Worm (Caenorhabditis elegans): ENCODE results near the gene T04F8.8.
A peak's percentile ranks its signal among the peaks of the same experiment; 100 is the strongest.

The T04F8.8 gene

DNA sequence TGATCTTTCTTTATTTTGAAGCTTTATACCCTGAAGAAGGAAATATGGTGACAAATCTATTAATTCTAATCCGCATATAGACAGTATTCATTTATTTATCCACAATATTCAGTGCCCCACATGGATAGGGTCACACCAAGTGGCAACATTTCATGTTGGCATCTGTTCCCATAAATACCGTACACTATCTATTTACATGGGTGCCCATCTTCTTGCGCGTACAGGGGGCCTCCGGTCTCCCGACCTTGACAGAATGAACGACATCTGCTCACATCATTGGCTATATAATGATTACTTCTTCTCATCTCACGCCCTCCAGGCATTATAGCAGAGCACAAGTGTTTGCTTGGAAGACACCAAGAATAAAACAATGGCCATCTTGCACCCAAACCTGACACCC is 28.3 kb downstream of the T04F8.8 start:
- TF ChIP-seq zfp-2 (tag; optimal IDR thresholded peaks at IDR 0.05) (no peak), pha-4 (GFP tag; IDR thresholded peaks at IDR 0.05) (no peak), pha-4 (tag; optimal IDR thresholded peaks at IDR 0.05) (no peak), cey-2 (tag; optimal IDR thresholded peaks at IDR 0.05; ENCODE audit: borderline replicate concordance, insufficient read depth) (no peak), nhr-6 (tag; optimal IDR thresholded peaks at IDR 0.05) (no peak), dve-1 (tag; optimal IDR thresholded peaks at IDR 0.05; ENCODE audit: insufficient read depth) (no peak), daf-19 (GFP tag; conservative IDR thresholded peaks at IDR 0.05) (no peak), F26F4.8 (GFP tag; conservative IDR thresholded peaks at IDR 0.05) (no peak), unc-62 (GFP tag; optimal IDR thresholded peaks at IDR 0.05 in 1 of 2) (no peak), unc-62 (tag; optimal IDR thresholded peaks at IDR 0.05) (no peak), rbr-2 (tag; optimal IDR thresholded peaks at IDR 0.05) (no peak), nhr-111 (GFP tag; optimal IDR thresholded peaks at IDR 0.05) (no peak), F49E8.2 (tag; optimal IDR thresholded peaks at IDR 0.05; ENCODE audit: borderline replicate concordance) (no peak), nhr-28 (tag; optimal IDR thresholded peaks at IDR 0.05) (no peak), lin-15B (tag; optimal IDR thresholded peaks at IDR 0.05) (no peak), lsy-2 (tag; optimal IDR thresholded peaks at IDR 0.05) (no peak), egl-43 (GFP tag; IDR thresholded peaks at IDR 0.05) (no peak), tra-1 (GFP tag; IDR thresholded peaks at IDR 0.05) (no peak), ceh-32 (tag; optimal IDR thresholded peaks at IDR 0.05; ENCODE audit: poor library complexity) (no peak), Y105C5A.15 (GFP tag; IDR thresholded peaks at IDR 0.05) (no peak), fkh-10 (GFP tag; optimal IDR thresholded peaks at IDR 0.05) (no peak), skn-1 (tag; optimal IDR thresholded peaks at IDR 0.05) (no peak)

DNA sequence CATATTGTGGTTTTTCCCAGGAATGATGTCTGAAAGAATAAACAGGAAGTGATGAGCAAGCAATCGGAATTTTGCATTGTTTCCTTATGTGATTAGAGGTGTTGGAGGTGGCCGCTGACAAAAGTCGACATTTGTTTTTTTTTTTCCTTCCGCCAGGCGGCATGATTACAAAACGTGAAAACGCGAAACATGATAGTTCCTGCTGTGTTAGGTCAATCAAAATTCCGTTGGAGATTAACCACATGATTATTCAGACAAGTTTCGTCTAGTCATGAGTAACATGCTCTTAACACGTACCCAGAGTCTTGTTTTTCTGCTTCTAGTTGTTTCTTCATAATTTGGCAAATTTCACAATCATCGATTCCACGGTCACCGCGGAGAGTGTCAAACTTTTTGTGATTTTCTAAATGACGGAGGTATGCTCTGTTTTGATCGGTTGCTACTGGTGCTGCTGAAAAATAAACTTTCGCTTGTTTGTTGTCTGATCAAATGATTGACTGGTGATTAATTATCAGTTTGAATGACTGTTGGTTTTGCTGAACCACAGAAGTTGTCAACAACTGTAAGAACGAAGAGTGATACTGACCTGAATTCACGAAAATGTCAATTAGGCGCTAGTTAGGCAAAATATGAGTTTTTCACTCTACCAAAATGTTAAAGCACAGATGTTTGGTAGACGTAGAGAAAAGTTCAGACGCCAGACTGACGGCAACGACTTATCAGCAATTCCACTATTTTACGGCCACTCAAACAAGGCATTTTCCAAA is 32.1 kb downstream of the T04F8.8 start:
- TF ChIP-seq mxl-3 (GFP tag; optimal IDR thresholded peaks at IDR 0.05) (no peak), ctbp-1 (GFP tag; IDR thresholded peaks at IDR 0.05) (no peak), ceh-44 (GFP tag; IDR thresholded peaks at IDR 0.05) (no peak), tag-97 (GFP tag; IDR thresholded peaks at IDR 0.05) (no peak), arid-1 (GFP tag; conservative IDR thresholded peaks at IDR 0.05) (no peak), jun-1 (tag; optimal IDR thresholded peaks at IDR 0.05) (no peak), rbr-2 (tag; optimal IDR thresholded peaks at IDR 0.05) (no peak), aly-2 (tag; optimal IDR thresholded peaks at IDR 0.05) (no peak), tra-1 (GFP tag; IDR thresholded peaks at IDR 0.05) (peak; percentile 67; the same call in 1 of the 2 replicates), nhr-111 (GFP tag; optimal IDR thresholded peaks at IDR 0.05) (no peak), dve-1 (tag; optimal IDR thresholded peaks at IDR 0.05; ENCODE audit: insufficient read depth) (peak; percentile 26), nhr-77 (tag; optimal IDR thresholded peaks at IDR 0.05) (no peak), attf-4 (tag; optimal IDR thresholded peaks at IDR 0.05) (no peak), hif-1 (tag; optimal IDR thresholded peaks at IDR 0.05) (peak in 1 of 2 experiments; percentile 18), zfp-3 (GFP tag; conservative IDR thresholded peaks at IDR 0.05) (no peak), nhr-10 (tag; optimal IDR thresholded peaks at IDR 0.05) (no peak), lin-15B (tag; optimal IDR thresholded peaks at IDR 0.05) (no peak), mdt-29 (GFP tag; IDR thresholded peaks at IDR 0.05) (no peak), F44E2.7 (GFP tag; IDR thresholded peaks at IDR 0.05) (no peak), ceh-82 (tag; optimal IDR thresholded peaks at IDR 0.05) (no peak), pha-4 (GFP tag; IDR thresholded peaks at IDR 0.05) (no peak), pha-4 (tag; optimal IDR thresholded peaks at IDR 0.05) (no peak), hlh-30 (tag; optimal IDR thresholded peaks at IDR 0.05; ENCODE audit: insufficient read depth) (peak; percentile 33), nhr-76 (tag; optimal IDR thresholded peaks at IDR 0.05) (no peak), Y75B8A.6 (GFP tag; IDR thresholded peaks at IDR 0.05) (no peak), T20F7.1 (GFP tag; optimal IDR thresholded peaks at IDR 0.05) (no peak), cey-2 (tag; optimal IDR thresholded peaks at IDR 0.05; ENCODE audit: borderline replicate concordance, insufficient read depth) (no peak), ces-1 (GFP tag; optimal IDR thresholded peaks at IDR 0.05) (no peak), ceh-20 (GFP tag; IDR thresholded peaks at IDR 0.05) (no peak), snpc-4 (tag; optimal IDR thresholded peaks at IDR 0.05) (no peak), spr-1 (tag; optimal IDR thresholded peaks at IDR 0.05) (no peak), sdz-12 (GFP tag; optimal IDR thresholded peaks at IDR 0.05) (no peak), zip-11 (GFP tag; IDR thresholded peaks at IDR 0.05) (no peak), lin-1 (GFP tag; IDR thresholded peaks at IDR 0.05) (no peak), dmd-6 (GFP tag; IDR thresholded peaks at IDR 0.05) (peak; percentile 93)
